Fruit fly (Drosophila melanogaster): ENCODE measurements around the gene Ufd1.

DNA sequence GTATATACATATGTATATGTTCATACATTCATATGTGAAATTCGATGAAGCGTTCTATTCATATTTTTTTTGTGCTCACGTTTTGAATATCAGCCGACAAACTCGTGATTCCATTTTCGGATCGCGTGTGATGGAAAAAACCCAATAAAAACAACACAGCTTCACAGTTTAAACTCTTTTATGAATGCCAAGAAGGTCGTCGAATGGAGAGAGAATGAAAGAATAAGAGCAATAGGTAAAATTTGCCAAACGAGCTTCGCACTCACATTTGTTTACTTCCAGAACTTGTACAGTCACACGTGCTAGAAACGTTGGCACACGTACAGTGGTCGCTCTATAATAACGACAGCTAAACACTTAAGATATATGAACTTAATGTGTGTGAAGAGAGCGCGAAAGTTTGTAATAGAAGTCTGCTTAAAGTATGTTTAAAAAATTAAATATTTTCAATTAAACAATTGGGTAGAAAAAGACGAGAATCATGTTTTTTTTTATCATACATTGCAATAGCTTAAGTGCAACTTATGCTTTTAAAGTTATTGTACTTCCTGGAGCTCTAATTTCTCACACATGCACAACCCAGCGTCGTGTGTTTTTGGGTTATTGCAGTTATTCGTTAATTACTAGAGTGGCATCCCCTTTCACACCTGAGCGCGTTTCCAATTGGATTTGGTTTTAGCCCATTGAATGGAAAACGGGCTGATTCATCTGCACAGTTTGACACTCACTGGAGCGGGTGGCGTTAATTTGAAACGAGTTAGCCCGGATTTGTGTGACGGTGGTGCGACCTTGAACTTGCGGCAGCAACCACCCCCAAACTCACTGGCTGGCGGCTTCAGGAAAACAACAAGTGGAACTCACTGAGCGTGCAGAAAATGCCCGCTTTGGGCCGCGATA is 2.9 kb upstream of the Ufd1 start:
- no peak for TF ChIP-seq CG6792 (GFP tag; optimal IDR thresholded peaks at IDR 0.05)
- TF ChIP-seq Lpt (GFP tag; optimal IDR thresholded peaks at IDR 0.05) = no peak
- TF ChIP-seq cyc (GFP tag; optimal IDR thresholded peaks at IDR 0.05) = no peak
- no peak for TF ChIP-seq Eip93F (GFP tag; optimal IDR thresholded peaks at IDR 0.05)
- TF ChIP-seq Met (GFP tag; optimal IDR thresholded peaks at IDR 0.05) = no peak
- TF ChIP-seq CG16779 (tag; optimal IDR thresholded peaks at IDR 0.05) = no peak
- TF ChIP-seq CG34406 (GFP tag; optimal IDR thresholded peaks at IDR 0.05) = no peak
- TF ChIP-seq dsx (GFP tag; optimal IDR thresholded peaks at IDR 0.05; ENCODE audit: poor library complexity, severe bottlenecking) = no peak

Measured in whole organism, prepupa.